Fruit fly (Drosophila melanogaster): ENCODE data around the gene Pgam5.
A peak's percentile ranks its signal among the peaks of the same experiment; 100 is the strongest.

Pgam5 gene

dm6 chrX:1879606-1880110 is 6.3 kb upstream of the Pgam5 start, which contains the start of gene CG14818 (continued):
- no peak for TF ChIP-seq CG11723 (GFP tag; optimal IDR thresholded peaks at IDR 0.05)
- TF ChIP-seq lola (GFP tag; optimal IDR thresholded peaks at IDR 0.05), result peak in 1 of 3 experiments; percentile 46
- TF ChIP-seq bcd (GFP tag; optimal IDR thresholded peaks at IDR 0.05), result peak; percentile 48
- peak; percentile 26 for TF ChIP-seq D19B (GFP tag; optimal IDR thresholded peaks at IDR 0.05)
- 0 out of 3 replicates have a peak, but pooled peaks have one; percentile 39 for TF ChIP-seq so (GFP tag; IDR thresholded peaks at IDR 0.05)
- TF ChIP-seq ato (GFP tag; IDR thresholded peaks at IDR 0.05; ENCODE audit: partially characterized antibody), result peak; percentile 46; the same call in 1 of the 2 replicates
- no peak for TF ChIP-seq Awh (GFP tag; IDR thresholded peaks at IDR 0.05)
- peak; percentile 72 for TF ChIP-seq Dbx (GFP tag; IDR thresholded peaks at IDR 0.05)
- peak; percentile 69 for TF ChIP-seq CG4404 (GFP tag; IDR thresholded peaks at IDR 0.05)
- peak; percentile 51 for TF ChIP-seq CG9876 (GFP tag; optimal IDR thresholded peaks at IDR 0.05)
- no peak for TF ChIP-seq abd-A (tag; optimal IDR thresholded peaks at IDR 0.05)
- peak; percentile 80 for TF ChIP-seq HLH4C (GFP tag; IDR thresholded peaks at IDR 0.05; ENCODE audit: partially characterized antibody)
- peak; percentile 70 for TF ChIP-seq Hmr (GFP tag; optimal IDR thresholded peaks at IDR 0.05)
- TF ChIP-seq kni (GFP tag; optimal IDR thresholded peaks at IDR 0.05), result no peak
- TF ChIP-seq B-H1 (GFP tag; IDR thresholded peaks at IDR 0.05), result peak; percentile 28; the same call in 1 of the 3 replicates
- peak; percentile 59 to 61 for TF ChIP-seq dpn (GFP tag; optimal IDR thresholded peaks at IDR 0.05)
- no peak for TF ChIP-seq org-1 (GFP tag; optimal IDR thresholded peaks at IDR 0.05)
- TF ChIP-seq MBD-R2 (GFP tag; IDR thresholded peaks at IDR 0.05), result peak; percentile 55
- TF ChIP-seq psq (GFP tag; optimal IDR thresholded peaks at IDR 0.05), result no peak
- peak; percentile 90 for TF ChIP-seq Nf-YC (tag; optimal IDR thresholded peaks at IDR 0.05)
- TF ChIP-seq crc (GFP tag; optimal IDR thresholded peaks at IDR 0.05), result peak; percentile 50
- TF ChIP-seq Mad (GFP tag; optimal IDR thresholded peaks at IDR 0.05), result peak; percentile 53
- TF ChIP-seq CG6791 (GFP tag; IDR thresholded peaks at IDR 0.05; ENCODE audit: partially characterized antibody), result peak; percentile 81
- peak; percentile 50 for TF ChIP-seq CG6272 (GFP tag; IDR thresholded peaks at IDR 0.05)
- peak; percentile 65 for TF ChIP-seq CG9215 (GFP tag; IDR thresholded peaks at IDR 0.05)
- peak; percentile 56 for TF ChIP-seq CG7372 (GFP tag; IDR thresholded peaks at IDR 0.05)
- peak; percentile 58; the same call in 2 of the 3 replicates for TF ChIP-seq tgo (GFP tag; IDR thresholded peaks at IDR 0.05)
- no peak for TF ChIP-seq CG6175 (GFP tag; IDR thresholded peaks at IDR 0.05)
- peak; percentile 72; the same call in 1 of the 3 replicates for TF ChIP-seq CG11456 (GFP tag; IDR thresholded peaks at IDR 0.05)
- peak; percentile 44; the same call in 1 of the 2 replicates for TF ChIP-seq gsb (GFP tag; IDR thresholded peaks at IDR 0.05)
- TF ChIP-seq her (GFP tag; optimal IDR thresholded peaks at IDR 0.05), result peak; percentile 36
- TF ChIP-seq Taf1 (GFP tag; IDR thresholded peaks at IDR 0.05), result no peak
- no peak for TF ChIP-seq hkb (optimal IDR thresholded peaks at IDR 0.05)
- no peak for TF ChIP-seq hkb (GFP tag; IDR thresholded peaks at IDR 0.05)
- TF ChIP-seq Hr3 (GFP tag; optimal IDR thresholded peaks at IDR 0.05), result peak; percentile 20
- TF ChIP-seq CG6689 (GFP tag; IDR thresholded peaks at IDR 0.05), result peak; percentile 56
- peak; percentile 15 for TF ChIP-seq Six4 (GFP tag; optimal IDR thresholded peaks at IDR 0.05)
- TF ChIP-seq dysf (GFP tag; IDR thresholded peaks at IDR 0.05), result peak; percentile 73; the same call in 1 of the 3 replicates
- TF ChIP-seq CG15696 (tag; optimal IDR thresholded peaks at IDR 0.05), result peak; percentile 61
- no peak for TF ChIP-seq wdn (GFP tag; IDR thresholded peaks at IDR 0.05)
- TF ChIP-seq Neu2 (GFP tag; optimal IDR thresholded peaks at IDR 0.05; ENCODE audit: borderline replicate concordance), result no peak
- peak; percentile 71; the same call in 1 of the 4 replicates for TF ChIP-seq chinmo (GFP tag; IDR thresholded peaks at IDR 0.05; ENCODE audit: partially characterized antibody)
- peak; percentile 43 for TF ChIP-seq vfl (GFP tag; optimal IDR thresholded peaks at IDR 0.05)
- peak; percentile 60 for TF ChIP-seq CG4328 (GFP tag; optimal IDR thresholded peaks at IDR 0.05)
- TF ChIP-seq Hey (tag; optimal IDR thresholded peaks at IDR 0.05), result no peak
- TF ChIP-seq CG14965 (GFP tag; optimal IDR thresholded peaks at IDR 0.05; ENCODE audit: borderline replicate concordance), result no peak
- peak; percentile 54 for TF ChIP-seq CG9727 (GFP tag; optimal IDR thresholded peaks at IDR 0.05)
- peak in 1 of 2 experiments; percentile 62 for TF ChIP-seq Hr78 (GFP tag; optimal IDR thresholded peaks at IDR 0.05)
- peak; percentile 25 for TF ChIP-seq dm (GFP tag; optimal IDR thresholded peaks at IDR 0.05)
- TF ChIP-seq CG17568 (GFP tag; optimal IDR thresholded peaks at IDR 0.05), result no peak

Measured in whole organism, embryonic.